Worm (Caenorhabditis elegans): ENCODE measurements around the gene ttr-11.

DNA sequence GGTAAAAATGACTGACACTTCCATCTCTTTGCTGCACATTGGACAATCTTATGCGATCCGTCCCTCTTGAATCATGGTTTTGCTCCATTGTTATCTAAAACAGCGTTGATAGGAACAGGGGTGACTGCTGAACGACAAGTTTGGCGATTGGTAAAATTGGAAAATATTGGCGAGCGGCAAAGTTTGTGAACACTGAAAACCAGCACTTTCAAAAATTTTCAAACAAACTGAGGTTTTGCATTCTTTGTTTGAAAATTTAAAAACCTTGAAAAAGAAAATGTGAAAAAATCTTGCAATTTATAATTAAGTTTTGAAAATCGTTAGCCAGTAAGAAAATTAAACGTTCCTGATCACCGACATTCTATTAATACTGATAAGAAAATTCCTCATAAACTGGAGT, 36.7 kb upstream of the ttr-11 start, which contains the start of gene F26F2.3:
- TF ChIP-seq ceh-82 (tag; optimal IDR thresholded peaks at IDR 0.05) (no peak), lin-13 (GFP tag; optimal IDR thresholded peaks at IDR 0.05) (no peak), ztf-11 (tag; optimal IDR thresholded peaks at IDR 0.05) (no peak), elt-3 (tag; optimal IDR thresholded peaks at IDR 0.05) (no peak), nhr-12 (tag; optimal IDR thresholded peaks at IDR 0.05) (no peak), nhr-6 (tag; optimal IDR thresholded peaks at IDR 0.05) (no peak), C34F6.9 (tag; optimal IDR thresholded peaks at IDR 0.05) (no peak), unc-55 (GFP tag; optimal IDR thresholded peaks at IDR 0.05) (no peak)

All from whole organism, L2 larva.